Worm (Caenorhabditis elegans): ENCODE data around the gene T16G1.2.

T16G1.2 gene

DNA sequence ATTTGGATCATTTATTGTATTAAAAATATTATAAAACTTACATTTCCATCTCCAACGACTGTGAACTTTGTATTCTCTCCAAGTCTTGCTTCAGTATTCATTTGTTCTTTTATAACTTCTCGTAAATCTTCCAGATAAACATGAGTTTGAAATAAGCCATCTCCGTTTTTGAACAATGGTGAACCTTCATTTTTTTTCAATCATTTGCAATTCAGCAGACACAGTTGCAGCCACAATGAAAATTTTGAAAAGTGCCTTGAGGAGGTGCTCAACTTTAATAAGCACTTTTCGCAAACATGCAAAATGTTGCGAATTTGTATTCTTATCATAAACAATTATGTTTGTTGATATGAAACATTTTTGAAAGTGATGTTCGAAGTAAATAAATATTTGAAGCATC is 14.9 kb downstream of the T16G1.2 start, which contains the start of gene T16G1.3:
Gene T16G1.3, minus strand, starts transcription at position 101 of the 400 bp plus-strand sequence.
- TF ChIP-seq tbp1 (GFP tag; optimal IDR thresholded peaks at IDR 0.05) (no peak), C17E4.6 (GFP tag; IDR thresholded peaks at IDR 0.05) (no peak), attf-3 (GFP tag; conservative IDR thresholded peaks at IDR 0.05) (no peak), Y56A3A.18 (GFP tag; IDR thresholded peaks at IDR 0.05) (no peak), Y79H2A.3 (GFP tag; conservative IDR thresholded peaks at IDR 0.05) (no peak), atf-7 (tag; optimal IDR thresholded peaks at IDR 0.05) (no peak), ztf-26 (tag; optimal IDR thresholded peaks at IDR 0.05) (no peak), egrh-3 (GFP tag; IDR thresholded peaks at IDR 0.05) (no peak), hlh-12 (tag; optimal IDR thresholded peaks at IDR 0.05) (no peak), snpc-4 (GFP tag; optimal IDR thresholded peaks at IDR 0.05) (no peak), snpc-4 (tag; optimal IDR thresholded peaks at IDR 0.05) (no peak), ztf-25 (GFP tag; IDR thresholded peaks at IDR 0.05) (no peak), F57A8.1 (GFP tag; optimal IDR thresholded peaks at IDR 0.05) (no peak), lir-1 (GFP tag; conservative IDR thresholded peaks at IDR 0.05) (no peak), madf-3 (GFP tag; IDR thresholded peaks at IDR 0.05) (no peak)

DNA sequence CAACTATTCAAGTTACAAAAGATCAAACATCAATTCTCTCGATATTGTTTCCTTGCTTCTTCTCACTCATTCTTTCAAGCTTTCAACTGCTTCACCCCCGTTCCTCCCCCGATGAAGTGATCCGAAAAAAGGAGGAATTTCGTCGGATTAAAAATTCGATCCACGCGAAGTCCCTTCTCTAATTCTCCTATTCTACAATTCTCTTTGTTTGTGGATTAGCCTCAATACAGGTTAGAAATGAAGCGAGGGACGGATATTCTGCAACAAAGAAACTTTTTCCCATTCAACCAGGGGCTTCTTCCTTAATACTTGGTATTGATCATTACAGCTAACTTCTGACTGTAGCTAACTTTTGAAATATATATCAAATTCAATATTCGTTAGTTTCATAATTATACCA is 15.5 kb downstream of the T16G1.2 start, which contains the start of gene grl-2:
Gene grl-2, plus strand, starts transcription at position 301 of the 400 bp plus-strand sequence.
- TF ChIP-seq lin-40 (tag; optimal IDR thresholded peaks at IDR 0.05) (no peak), mcd-1 (GFP tag; IDR thresholded peaks at IDR 0.05) (no peak), F33H1.4 (GFP tag; IDR thresholded peaks at IDR 0.05) (no peak), chd-7 (tag; optimal IDR thresholded peaks at IDR 0.05) (no peak), efl-1 (GFP tag; optimal IDR thresholded peaks at IDR 0.05) (no peak), Y67H2A.10 (GFP tag; conservative IDR thresholded peaks at IDR 0.05) (no peak), aptf-3 (GFP tag; IDR thresholded peaks at IDR 0.05) (no peak), ceh-27 (GFP tag; optimal IDR thresholded peaks at IDR 0.05) (no peak), atf-7 (tag; optimal IDR thresholded peaks at IDR 0.05) (no peak), repo-1 (tag; optimal IDR thresholded peaks at IDR 0.05) (no peak), tbx-9 (tag; optimal IDR thresholded peaks at IDR 0.05; ENCODE audit: borderline replicate concordance) (no peak), dpff-1 (tag; optimal IDR thresholded peaks at IDR 0.05) (no peak)

DNA sequence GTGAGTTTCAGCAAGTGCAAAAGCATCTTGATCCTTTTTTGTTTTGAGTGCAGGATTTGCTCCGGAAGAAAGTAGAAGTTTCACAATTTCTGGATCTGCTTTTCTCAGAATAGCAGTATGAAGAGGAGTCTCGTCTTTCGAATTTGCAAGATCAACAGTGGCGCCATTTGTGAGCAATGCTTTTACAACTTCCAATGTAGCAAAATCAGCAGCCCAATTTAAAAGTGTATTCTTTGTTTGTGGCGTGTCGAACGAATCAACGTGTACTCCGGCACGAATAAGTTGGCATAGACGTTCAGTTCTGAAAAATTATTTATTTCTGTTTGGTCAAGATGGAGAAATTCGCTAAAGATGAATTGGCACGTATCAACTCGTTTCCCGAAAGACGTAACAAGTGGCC is 20.3 kb downstream of the T16G1.2 start, which contains the start of gene T16G1.13:
Gene T16G1.13, plus strand, starts transcription at position 301 of the 400 bp plus-strand sequence.
- TF ChIP-seq hlh-26 (GFP tag; conservative IDR thresholded peaks at IDR 0.05), result no peak
- no peak for TF ChIP-seq attf-6 (GFP tag; IDR thresholded peaks at IDR 0.05)

DNA sequence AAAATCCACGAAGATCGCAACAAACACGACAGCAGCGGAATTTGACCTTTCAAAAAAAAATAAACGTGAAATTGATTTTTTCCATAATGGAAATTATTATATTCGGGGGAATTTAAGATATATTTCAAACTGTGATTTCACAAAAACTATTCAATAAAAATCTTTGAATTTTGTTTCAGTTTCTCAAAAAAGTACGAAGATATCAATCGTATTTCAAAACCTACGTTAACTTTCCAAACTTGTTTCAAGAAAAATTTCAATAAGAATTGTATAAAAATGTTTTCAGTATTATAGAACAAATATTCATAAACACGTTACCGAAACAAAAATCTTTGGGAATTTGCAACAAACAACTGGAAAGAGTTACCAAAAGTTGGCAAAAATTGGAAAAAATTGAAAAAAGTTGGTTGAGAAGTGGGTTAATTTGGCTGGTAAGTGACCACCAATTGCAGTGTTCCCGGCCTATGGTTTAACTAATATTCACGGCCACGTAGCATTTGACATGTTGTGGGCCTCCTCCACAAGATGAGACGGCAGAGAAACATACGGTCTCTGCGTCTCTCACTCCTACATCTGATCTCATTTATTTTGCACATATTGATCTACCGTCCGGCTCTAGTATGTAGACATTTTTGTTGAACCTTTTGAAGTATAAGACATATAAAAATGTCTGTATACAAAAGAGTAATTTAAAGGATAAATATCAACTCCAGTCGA is 21.7 kb downstream of the T16G1.2 start, which contains the start of the genes T16G1.9 and T16G1.18:
Gene T16G1.9, minus strand, starts transcription at position 51 of the 717 bp plus-strand sequence.
Gene T16G1.18, plus strand, starts transcription at position 493 of the 717 bp plus-strand sequence.
- no peak for TF ChIP-seq snpc-1.1 (tag; optimal IDR thresholded peaks at IDR 0.05; ENCODE audit: insufficient read depth)
- TF ChIP-seq F33H1.4 (GFP tag; IDR thresholded peaks at IDR 0.05), result no peak
- TF ChIP-seq attf-5 (GFP tag; optimal IDR thresholded peaks at IDR 0.05), result peak; percentile 68
- TF ChIP-seq B0261.1 (tag; optimal IDR thresholded peaks at IDR 0.05), result no peak
- peak; percentile 37; the same call in 1 of the 2 replicates for TF ChIP-seq dox-1 (GFP tag; IDR thresholded peaks at IDR 0.05)
- peak; percentile 35; the same call in 1 of the 2 replicates for TF ChIP-seq mcd-1 (GFP tag; IDR thresholded peaks at IDR 0.05)
- TF ChIP-seq efl-1 (GFP tag; optimal IDR thresholded peaks at IDR 0.05), result peak; percentile 19
- peak; percentile 81 for TF ChIP-seq attf-3 (GFP tag; conservative IDR thresholded peaks at IDR 0.05)
- TF ChIP-seq snpc-4 (GFP tag; optimal IDR thresholded peaks at IDR 0.05), result no peak
- peak in 1 of 4 experiments; percentile 33 for TF ChIP-seq snpc-4 (tag; optimal IDR thresholded peaks at IDR 0.05)
- peak; percentile 86 to 92 for TF ChIP-seq let-607 (tag; optimal IDR thresholded peaks at IDR 0.05)
- no peak for TF ChIP-seq nfya-2 (GFP tag; IDR thresholded peaks at IDR 0.05)
- TF ChIP-seq T07F8.4 (tag; optimal IDR thresholded peaks at IDR 0.05), result no peak
- peak; percentile 81; the same call in 1 of the 2 replicates for TF ChIP-seq hmg-1.2 (GFP tag; IDR thresholded peaks at IDR 0.05)
- TF ChIP-seq nhr-80 (tag; optimal IDR thresholded peaks at IDR 0.05), result peak; percentile 51

Data from whole organism, young adult.